Worm (Caenorhabditis elegans): Measurements from ENCODE around the gene clec-31.

DNA sequence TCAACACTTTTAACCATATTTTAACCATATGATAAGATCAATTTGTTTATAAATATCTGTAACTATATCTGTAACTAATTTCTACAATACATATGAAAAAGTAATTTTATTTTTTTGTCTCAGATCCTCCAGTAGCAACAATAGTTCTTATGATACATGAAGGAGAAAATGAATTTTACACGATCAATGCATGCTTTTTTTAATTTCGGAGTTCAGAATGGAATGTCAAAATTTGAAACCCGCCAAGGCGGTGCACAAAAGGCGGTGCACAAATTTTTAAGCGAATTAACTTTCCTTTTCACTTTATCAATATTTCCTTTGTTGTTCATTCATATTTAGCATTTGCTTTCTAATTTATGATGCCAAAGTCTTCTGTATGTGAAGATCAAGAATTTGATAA lies 14.9 kb downstream of the clec-31 start, which contains the start of gene clec-25:
- TF ChIP-seq ceh-9 (tag; optimal IDR thresholded peaks at IDR 0.05), result no peak
- no peak for TF ChIP-seq pqm-1 (tag; optimal IDR thresholded peaks at IDR 0.05)
- no peak for TF ChIP-seq ama-1 (optimal IDR thresholded peaks at IDR 0.05)
- no peak for TF ChIP-seq hlh-15 (tag; optimal IDR thresholded peaks at IDR 0.05)
- no peak for TF ChIP-seq unc-3 (GFP tag; conservative IDR thresholded peaks at IDR 0.05)
- TF ChIP-seq unc-3 (tag; optimal IDR thresholded peaks at IDR 0.05), result no peak
- no peak for TF ChIP-seq nhr-11 (tag; optimal IDR thresholded peaks at IDR 0.05)
- TF ChIP-seq elt-2 (tag; optimal IDR thresholded peaks at IDR 0.05), result no peak
